Worm (Caenorhabditis elegans) whole organism, late embryonic: ENCODE data around the gene abhd-14.

Source experiments
- F13H6.1 ChIP-seq: sonication (generic microtip); optimal IDR thresholded peaks from 2 replicates; lab custom pipeline; 2016; ENCODE audit warnings: missing genetic modification characterization, missing compliant biosample characterization
- K02D7.2 ChIP-seq: sonication (generic microtip); optimal IDR thresholded peaks from 2 replicates; lab custom pipeline; 2017; ENCODE audit warnings: mild to moderate bottlenecking, missing genetic modification characterization, missing compliant biosample characterization
- Y22D7AL.16 ChIP-seq: sonication (generic microtip); optimal IDR thresholded peaks from 2 replicates; lab custom pipeline; 2016; ENCODE audit warnings: missing genetic modification characterization, missing compliant biosample characterization
- ama-1 ChIP-seq: fragments of 150-350 bp; optimal IDR thresholded peaks from 2 replicates; lab custom pipeline; 2014
- ceh-14 ChIP-seq: sonication (generic microtip); optimal IDR thresholded peaks from 2 replicates; lab custom pipeline; 2016; ENCODE audit warnings: missing genotype, missing genetic modification characterization, missing compliant biosample characterization
- ceh-19 ChIP-seq: fragments of 200-800 bp; sonication (Bioruptor generic); optimal IDR thresholded peaks from 2 replicates; lab custom pipeline; 2018; ENCODE audit warnings: mild to moderate bottlenecking, missing genetic modification characterization, missing compliant biosample characterization
- ceh-22 ChIP-seq: sonication (generic microtip); optimal IDR thresholded peaks from 2 replicates; lab custom pipeline; 2017; ENCODE audit warnings: missing biosample characterization, missing genetic modification characterization
- ceh-30 ChIP-seq: fragments of 150-350 bp; optimal IDR thresholded peaks from 2 replicates; lab custom pipeline; 2014; ENCODE audit warnings: missing biosample characterization, missing genetic modification characterization
- ceh-34 ChIP-seq: sonication (generic microtip); optimal IDR thresholded peaks from 2 replicates; lab custom pipeline; 2016; ENCODE audit warnings: mild to moderate bottlenecking, missing genetic modification characterization, missing compliant biosample characterization
- ceh-45 ChIP-seq: fragments of 200-800 bp; sonication (Bioruptor generic); IDR thresholded peaks from 2 replicates; pipeline ENCODE4 v1.3.6; 2022; ENCODE audit warnings: missing genetic modification reagents, missing genetic modification characterization, missing compliant biosample characterization
- ceh-48 ChIP-seq: sonication (generic microtip); optimal IDR thresholded peaks from 2 replicates; lab custom pipeline; 2016; ENCODE audit warnings: missing genetic modification characterization, inconsistent platforms, missing compliant biosample characterization
- ceh-6 ChIP-seq: fragments of 200-800 bp; sonication (Bioruptor generic); optimal IDR thresholded peaks from 2 replicates; lab custom pipeline; 2018; ENCODE audit warnings: mild to moderate bottlenecking, missing genetic modification characterization, missing compliant biosample characterization
- ceh-9 ChIP-seq: sonication (generic microtip); optimal IDR thresholded peaks from 2 replicates; lab custom pipeline; 2016; ENCODE audit warnings: mild to moderate bottlenecking, missing genetic modification characterization, inconsistent platforms, missing compliant biosample characterization
- dve-1 ChIP-seq: sonication (generic microtip); optimal IDR thresholded peaks from 2 replicates; lab custom pipeline; 2017; ENCODE audit warnings: antibody characterized with exemption, mild to moderate bottlenecking, missing genetic modification characterization, missing compliant biosample characterization
- elt-2 ChIP-seq: sonication (generic microtip); optimal IDR thresholded peaks from 2 replicates; lab custom pipeline; 2016; ENCODE audit warnings: missing genetic modification reagents, missing genetic modification characterization, missing compliant biosample characterization
- eyg-1 ChIP-seq: sonication (generic microtip); optimal IDR thresholded peaks from 2 replicates; lab custom pipeline; 2016; ENCODE audit warnings: missing genotype, missing genetic modification characterization, missing compliant biosample characterization
- fax-1 ChIP-seq: sonication (generic microtip); optimal IDR thresholded peaks from 2 replicates; lab custom pipeline; 2016; ENCODE audit warnings: missing genotype, missing genetic modification characterization, missing compliant biosample characterization
- gmeb-2 ChIP-seq: sonication (generic microtip); optimal IDR thresholded peaks from 2 replicates; lab custom pipeline; 2016; ENCODE audit warnings: missing genetic modification characterization, inconsistent platforms, missing compliant biosample characterization
- hlh-13 ChIP-seq: fragments of 200-800 bp; sonication (Bioruptor generic); optimal IDR thresholded peaks from 2 replicates; lab custom pipeline; 2018; ENCODE audit warnings: mild to moderate bottlenecking, missing genetic modification characterization, missing compliant biosample characterization
- hlh-30 ChIP-seq: sonication (generic microtip); optimal IDR thresholded peaks from 2 replicates; lab custom pipeline; 2017; ENCODE audit warnings: antibody characterized with exemption, missing genetic modification characterization, missing compliant biosample characterization; ENCODE audit not compliant: insufficient read depth
- hlh-8 ChIP-seq: sonication (generic microtip); optimal IDR thresholded peaks from 2 replicates; lab custom pipeline; 2016; ENCODE audit warnings: missing genotype, missing genetic modification characterization, missing compliant biosample characterization
- lin-11 ChIP-seq: fragments of 200-800 bp; sonication (Bioruptor generic); optimal IDR thresholded peaks from 2 replicates; lab custom pipeline; 2018; ENCODE audit warnings: mild to moderate bottlenecking, missing genetic modification characterization, missing compliant biosample characterization
- madf-2 ChIP-seq: sonication (generic microtip); optimal IDR thresholded peaks from 2 replicates; lab custom pipeline; 2017; ENCODE audit warnings: missing genetic modification characterization, missing compliant biosample characterization
- mec-3 ChIP-seq: sonication (generic microtip); optimal IDR thresholded peaks from 2 replicates; lab custom pipeline; 2016; ENCODE audit warnings: borderline replicate concordance, missing genetic modification characterization, missing compliant biosample characterization
- nfya-1 ChIP-seq: sonication (generic microtip); optimal IDR thresholded peaks from 2 replicates; lab custom pipeline; 2017; ENCODE audit warnings: missing genetic modification characterization, mild to moderate bottlenecking, missing compliant biosample characterization, antibody characterized with exemption, moderate library complexity
- nhr-11 ChIP-seq: fragments of 150-350 bp; optimal IDR thresholded peaks from 2 replicates; lab custom pipeline; 2014; ENCODE audit warnings: missing biosample characterization, missing genetic modification characterization
- npax-4 ChIP-seq: sonication (generic microtip); optimal IDR thresholded peaks from 2 replicates; lab custom pipeline; 2016; ENCODE audit warnings: missing genetic modification characterization, missing compliant biosample characterization
- pha-2 ChIP-seq: sonication (generic microtip); optimal IDR thresholded peaks from 2 replicates; lab custom pipeline; 2017; ENCODE audit warnings: mild to moderate bottlenecking, missing genetic modification characterization, missing compliant biosample characterization
- pha-4 ChIP-seq: fragments of 150-350 bp; optimal IDR thresholded peaks from 2 replicates; lab custom pipeline; 2018; ENCODE audit warnings: missing biosample characterization, missing genetic modification reagents, missing genetic modification characterization
- pqm-1 ChIP-seq: sonication (generic microtip); optimal IDR thresholded peaks from 2 replicates; lab custom pipeline; 2016; ENCODE audit warnings: missing genetic modification characterization, missing compliant biosample characterization
- pros-1 ChIP-seq: fragments of 150-350 bp; optimal IDR thresholded peaks from 2 replicates; lab custom pipeline; 2014; ENCODE audit warnings: missing biosample characterization, missing genetic modification reagents, missing genetic modification characterization
- rnt-1 ChIP-seq: sonication (generic microtip); optimal IDR thresholded peaks from 2 replicates; lab custom pipeline; 2016; ENCODE audit warnings: missing genetic modification characterization, missing compliant biosample characterization
- syd-9 ChIP-seq: sonication (generic microtip); optimal IDR thresholded peaks from 2 replicates; lab custom pipeline; 2016; ENCODE audit warnings: mild to moderate bottlenecking, missing genetic modification characterization, moderate library complexity, missing compliant biosample characterization
- tbx-2 ChIP-seq: sonication (generic microtip); optimal IDR thresholded peaks from 2 replicates; lab custom pipeline; 2016; ENCODE audit warnings: missing genetic modification characterization, missing compliant biosample characterization
- ttx-3 ChIP-seq: sonication (generic microtip); optimal IDR thresholded peaks from 2 replicates; lab custom pipeline; 2016; ENCODE audit warnings: missing genetic modification reagents, missing genetic modification characterization, missing compliant biosample characterization

Gene abhd-14

ce11 chrIV:1000441-1000840 lies 29.4 kb downstream of the abhd-14 start:
- peak; percentile 91 for TF ChIP-seq ceh-48 (tag; lab: Kevin White, UChicago)
- no peak for TF ChIP-seq nhr-11 (tag; lab: Kevin White, UChicago)
- TF ChIP-seq, all 69 proteins: peak for 1

- no peak for TF ChIP-seq Y22D7AL.16
- no peak for TF ChIP-seq hlh-30 (tag; lab: Kevin White, UChicago)
- TF ChIP-seq ceh-48 (tag; lab: Kevin White, UChicago) = peak; percentile 91
- no peak for TF ChIP-seq npax-4 (tag; lab: Kevin White, UChicago)
- no peak for TF ChIP-seq ceh-45 (GFP tag; lab: Robert Waterston, UW)
- TF ChIP-seq ceh-6 (GFP tag; lab: Kevin White, UChicago) = no peak
Observed at ce11 chrIV:999675-1000074, 30.2 kb downstream of the abhd-14 start.

- TF ChIP-seq ceh-22 (tag; lab: Kevin White, UChicago) = no peak
- no peak for TF ChIP-seq dve-1 (tag; lab: Kevin White, UChicago)
- TF ChIP-seq pha-2 (tag; lab: Kevin White, UChicago) = no peak
- TF ChIP-seq elt-2 (tag; lab: Kevin White, UChicago) = no peak
- no peak for TF ChIP-seq ceh-34 (tag; lab: Kevin White, UChicago)
- no peak for TF ChIP-seq F13H6.1 (tag; lab: Kevin White, UChicago)
- no peak for TF ChIP-seq ceh-48 (tag; lab: Kevin White, UChicago)
- TF ChIP-seq syd-9 (tag; lab: Kevin White, UChicago) = no peak
- no peak for TF ChIP-seq mec-3 (tag; lab: Kevin White, UChicago)
- TF ChIP-seq rnt-1 (tag; lab: Kevin White, UChicago) = no peak
- TF ChIP-seq tbx-2 (tag; lab: Kevin White, UChicago) = no peak
- TF ChIP-seq nfya-1 (tag; lab: Kevin White, UChicago) = no peak
- TF ChIP-seq, all 69 proteins: peak for 0
Observed at ce11 chrIV:998914-999313, 30.9 kb downstream of the abhd-14 start, which contains the start of gene Y55F3AM.5. Gene Y55F3AM.5 (plus strand): TSS chrIV:999214.

DNA sequence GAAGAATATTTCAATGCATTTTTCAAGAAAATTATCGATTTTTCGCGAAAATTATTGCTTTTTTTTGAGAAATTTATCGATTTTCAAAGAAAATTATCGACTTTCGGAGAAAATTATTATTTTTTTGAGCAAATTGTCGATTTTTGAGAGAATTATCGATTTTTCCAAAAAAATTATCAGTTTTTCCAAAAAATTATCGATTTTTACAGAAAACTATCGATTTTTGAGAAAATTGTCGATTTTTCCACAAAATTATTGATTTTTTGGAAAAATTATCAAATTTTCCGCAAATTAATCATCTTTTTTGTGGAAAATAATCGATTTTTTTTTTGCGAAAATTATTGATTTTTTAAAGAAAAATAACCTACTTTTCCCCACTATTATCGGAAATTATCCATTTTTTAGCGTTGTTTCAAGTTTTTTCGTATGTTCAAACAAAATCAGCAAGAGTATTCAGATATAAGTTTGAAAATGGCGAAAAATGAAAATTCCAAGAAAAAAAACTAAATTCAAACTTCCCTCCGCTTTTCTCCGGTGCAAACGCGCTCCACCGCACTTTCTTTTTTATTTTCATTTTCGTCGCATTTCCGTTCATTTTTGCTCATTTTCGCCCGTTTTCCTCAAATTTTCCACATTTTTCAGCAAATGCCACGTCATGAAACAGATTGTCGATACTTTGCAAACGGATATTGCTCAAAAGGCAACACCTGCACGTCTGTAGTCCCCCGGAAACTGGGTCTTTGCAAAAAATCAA lies 38.0 kb downstream of the abhd-14 start, which contains the start of gene lep-2:
Gene lep-2 (plus strand): TSS at position 637 of the 754 bp plus-strand sequence.
- TF ChIP-seq nfya-1 (tag; lab: Kevin White, UChicago) = peak; percentile 10
- no peak for TF ChIP-seq pha-4 (tag; lab: Kevin White, UChicago)
- TF ChIP-seq ceh-48 (tag; lab: Kevin White, UChicago) = peak; percentile 79

ce11 chrIV:991181-991642 lies 38.6 kb downstream of the abhd-14 start:
- TF ChIP-seq ceh-30 = no peak
- TF ChIP-seq gmeb-2 = no peak
- no peak for TF ChIP-seq hlh-8 (tag; lab: Kevin White, UChicago)
- TF ChIP-seq K02D7.2 (tag; lab: Kevin White, UChicago) = no peak
- TF ChIP-seq pros-1 (tag; lab: Kevin White, UChicago) = no peak
- no peak for TF ChIP-seq ceh-34 (tag; lab: Kevin White, UChicago)
- TF ChIP-seq ttx-3 (tag; lab: Kevin White, UChicago) = no peak
- no peak for TF ChIP-seq lin-11 (tag; lab: Kevin White, UChicago)
- TF ChIP-seq ceh-19 (GFP tag; lab: Kevin White, UChicago) = no peak
- no peak for TF ChIP-seq pqm-1 (tag; lab: Kevin White, UChicago)
- no peak for TF ChIP-seq fax-1
- no peak for TF ChIP-seq madf-2
- TF ChIP-seq ceh-14 (tag; lab: Kevin White, UChicago) = no peak
- no peak for TF ChIP-seq syd-9 (tag; lab: Kevin White, UChicago)
- no peak for TF ChIP-seq eyg-1 (tag; lab: Kevin White, UChicago)
- TF ChIP-seq ama-1 (lab: Kevin White, UChicago) = no peak
- no peak for TF ChIP-seq pha-4 (tag; lab: Kevin White, UChicago)
- TF ChIP-seq ceh-9 = no peak
- no peak for TF ChIP-seq hlh-13
- no peak for TF ChIP-seq ceh-6 (GFP tag; lab: Kevin White, UChicago)
